Worm (Caenorhabditis elegans) whole organism, young adult: ENCODE results near the gene C33G3.4.
A peak's percentile ranks its signal among the peaks of the same experiment; 100 is the strongest.

Source experiments
- C06A6.2 ChIP-seq: fragments of 200-800 bp; sonication (Bioruptor generic); conservative IDR thresholded peaks from 2 replicates; pipeline ENCODE4 v1.3.6; 2022; ENCODE audit warnings: missing genetic modification characterization, missing compliant biosample characterization
- C17E4.6 ChIP-seq: fragments of 200-800 bp; sonication (Bioruptor generic); IDR thresholded peaks from 2 replicates; pipeline ENCODE4 v1.3.6; 2022; ENCODE audit warnings: missing genetic modification reagents, missing genetic modification characterization, missing compliant biosample characterization
- D2030.7 ChIP-seq: fragments of 200-800 bp; sonication (Bioruptor generic); IDR thresholded peaks from 2 replicates; pipeline ENCODE4 v1.3.6; 2022; ENCODE audit warnings: missing genetic modification reagents, missing genetic modification characterization, missing compliant biosample characterization
- F23B12.7 ChIP-seq: sonication (generic microtip); optimal IDR thresholded peaks from 2 replicates; lab custom pipeline; 2017; ENCODE audit warnings: missing genetic modification characterization, mild to moderate bottlenecking, missing compliant biosample characterization, antibody characterized with exemption, moderate library complexity; ENCODE audit not compliant: insufficient read depth
- F37B4.10 ChIP-seq: fragments of 200-800 bp; sonication (Bioruptor generic); IDR thresholded peaks from 2 replicates; pipeline ENCODE4 v1.3.6; 2022; ENCODE audit warnings: missing genetic modification characterization, missing compliant biosample characterization
- F39B2.1 ChIP-seq: fragments of 200-800 bp; sonication (Bioruptor generic); IDR thresholded peaks from 2 replicates; pipeline ENCODE4 v1.3.6; 2022; ENCODE audit warnings: missing genetic modification reagents, missing genetic modification characterization, missing compliant biosample characterization
- F49E8.2 ChIP-seq: sonication (generic microtip); optimal IDR thresholded peaks from 3 replicates; lab custom pipeline; 2017; ENCODE audit warnings: missing genetic modification characterization, mild to moderate bottlenecking, missing compliant biosample characterization, antibody characterized with exemption, moderate library complexity; ENCODE audit not compliant: insufficient read depth
- F57A8.1 ChIP-seq: fragments of 200-800 bp; sonication (Bioruptor generic); optimal IDR thresholded peaks from 2 replicates; lab custom pipeline; 2018; ENCODE audit warnings: mild to moderate bottlenecking, missing genetic modification characterization, moderate library complexity, missing compliant biosample characterization
- K11D2.4 ChIP-seq: fragments of 200-800 bp; sonication (Bioruptor generic); IDR thresholded peaks from 2 replicates; pipeline ENCODE4 v1.3.6; 2022; ENCODE audit warnings: missing genetic modification reagents, missing genetic modification characterization, missing compliant biosample characterization
- K12H6.12 ChIP-seq: fragments of 200-800 bp; sonication (Bioruptor generic); optimal IDR thresholded peaks from 2 replicates; lab custom pipeline; 2018; ENCODE audit warnings: mild to moderate bottlenecking, missing genetic modification characterization, missing compliant biosample characterization
- T26A5.8 ChIP-seq: sonication (generic microtip); optimal IDR thresholded peaks from 2 replicates; lab custom pipeline; 2016; ENCODE audit warnings: missing genetic modification characterization, missing compliant biosample characterization
- Y53F4B.3 ChIP-seq: fragments of 200-800 bp; sonication (Bioruptor generic); IDR thresholded peaks from 2 replicates; pipeline ENCODE4 v1.3.6; 2022; ENCODE audit warnings: missing genetic modification reagents, missing genetic modification characterization, missing compliant biosample characterization
- Y67H2A.10 ChIP-seq: fragments of 200-800 bp; sonication (Bioruptor generic); conservative IDR thresholded peaks from 2 replicates; pipeline ENCODE4 v1.3.6; 2022; ENCODE audit warnings: missing genetic modification reagents, missing genetic modification characterization, missing compliant biosample characterization
- athp-1 ChIP-seq: sonication (generic microtip); optimal IDR thresholded peaks from 2 replicates; lab custom pipeline; 2017; ENCODE audit warnings: mild to moderate bottlenecking, missing genetic modification characterization, missing compliant biosample characterization
- attf-5 ChIP-seq: fragments of 200-800 bp; sonication (Bioruptor generic); optimal IDR thresholded peaks from 2 replicates; lab custom pipeline; 2018; ENCODE audit warnings: mild to moderate bottlenecking, missing genetic modification characterization, missing compliant biosample characterization
- bed-2 ChIP-seq: fragments of 200-800 bp; sonication (Bioruptor generic); IDR thresholded peaks from 2 replicates; pipeline ENCODE4 v1.3.6; 2022; ENCODE audit warnings: missing genetic modification reagents, missing genetic modification characterization, missing compliant biosample characterization
- cebp-2 ChIP-seq: fragments of 200-800 bp; sonication (Bioruptor generic); IDR thresholded peaks from 2 replicates; pipeline ENCODE4 v1.3.6; 2022; ENCODE audit warnings: missing genetic modification characterization, missing compliant biosample characterization
- ceh-100 ChIP-seq: fragments of 200-800 bp; sonication (Bioruptor generic); IDR thresholded peaks from 2 replicates; pipeline ENCODE4 v1.3.6; 2022; ENCODE audit warnings: missing genetic modification reagents, missing genetic modification characterization, missing compliant biosample characterization
- ceh-58 ChIP-seq: fragments of 200-800 bp; sonication (Bioruptor generic); IDR thresholded peaks from 2 replicates; pipeline ENCODE4 v1.3.6; 2022; ENCODE audit warnings: missing genetic modification characterization, missing compliant biosample characterization
- die-1 ChIP-seq: sonication (generic microtip); optimal IDR thresholded peaks from 2 replicates; lab custom pipeline; 2016; ENCODE audit warnings: missing genotype, mild to moderate bottlenecking, missing genetic modification characterization, missing compliant biosample characterization
- dpl-1 ChIP-seq: fragments of 150-350 bp; optimal IDR thresholded peaks from 2 replicates; lab custom pipeline; 2014; ENCODE audit warnings: missing biosample characterization, missing genetic modification reagents, missing genetic modification characterization
- efl-1 ChIP-seq: fragments of 150-350 bp; optimal IDR thresholded peaks from 2 replicates; lab custom pipeline; 2014; ENCODE audit warnings: missing biosample characterization, missing genetic modification reagents, missing genetic modification characterization
- egl-18 ChIP-seq: fragments of 200-800 bp; sonication (Bioruptor generic); IDR thresholded peaks from 2 replicates; pipeline ENCODE4 v1.3.6; 2022; ENCODE audit warnings: missing genetic modification reagents, missing genetic modification characterization, missing compliant biosample characterization
- egl-44 ChIP-seq: fragments of 200-800 bp; sonication (Bioruptor generic); IDR thresholded peaks from 2 replicates; pipeline ENCODE4 v1.3.6; 2022; ENCODE audit warnings: missing genetic modification reagents, missing genetic modification characterization, missing compliant biosample characterization
- gei-17 ChIP-seq: fragments of 200-800 bp; sonication (Bioruptor generic); optimal IDR thresholded peaks from 2 replicates; lab custom pipeline; 2018; ENCODE audit warnings: mild to moderate bottlenecking, missing genetic modification characterization, missing compliant biosample characterization
- lag-1 ChIP-seq: fragments of 200-800 bp; sonication (Bioruptor generic); IDR thresholded peaks from 2 replicates; pipeline ENCODE4 v1.3.6; 2022; ENCODE audit warnings: missing genetic modification reagents, missing genetic modification characterization, missing compliant biosample characterization
- lin-35 ChIP-seq, 3 experiments: fragments of 150-350 bp in 2 of 3; sonication (generic microtip) in 1 of 3; optimal IDR thresholded peaks; 2 replicates each; lab custom pipeline; 2014 to 2018; ENCODE audit warnings: missing biosample characterization in 3 of 3, missing genetic modification characterization in 3 of 3, missing genetic modification reagents in 3 of 3
- lir-1 ChIP-seq: fragments of 200-800 bp; sonication (Bioruptor generic); conservative IDR thresholded peaks from 2 replicates; pipeline ENCODE4 v1.3.6; 2022; ENCODE audit warnings: missing genetic modification reagents, missing genetic modification characterization, missing compliant biosample characterization
- mcd-1 ChIP-seq: fragments of 200-800 bp; sonication (Bioruptor generic); IDR thresholded peaks from 2 replicates; pipeline ENCODE4 v1.3.6; 2022; ENCODE audit warnings: missing genetic modification reagents, missing genetic modification characterization, missing compliant biosample characterization
- mel-28 ChIP-seq: sonication (generic microtip); optimal IDR thresholded peaks from 2 replicates; lab custom pipeline; 2016; ENCODE audit warnings: borderline replicate concordance, mild to moderate bottlenecking, missing genetic modification characterization, missing compliant biosample characterization
- mes-4 ChIP-seq: sonication (generic microtip); optimal IDR thresholded peaks from 2 replicates; lab custom pipeline; 2016; ENCODE audit warnings: missing genotype, missing genetic modification characterization, missing compliant biosample characterization
- mxl-1 ChIP-seq: sonication (generic microtip); optimal IDR thresholded peaks from 2 replicates; lab custom pipeline; 2016; ENCODE audit warnings: missing genetic modification characterization, missing compliant biosample characterization
- nfya-2 ChIP-seq: fragments of 200-800 bp; sonication (Bioruptor generic); IDR thresholded peaks from 2 replicates; pipeline ENCODE4 v1.3.6; 2022; ENCODE audit warnings: missing genetic modification reagents, missing genetic modification characterization, missing compliant biosample characterization
- nfyb-1 ChIP-seq: fragments of 200-800 bp; sonication (Bioruptor generic); IDR thresholded peaks from 2 replicates; pipeline ENCODE4 v1.3.6; 2022; ENCODE audit warnings: missing genetic modification reagents, missing genetic modification characterization, missing compliant biosample characterization
- nhr-80 ChIP-seq: sonication (generic microtip); optimal IDR thresholded peaks from 2 replicates; lab custom pipeline; 2016; ENCODE audit warnings: missing genetic modification characterization, missing compliant biosample characterization
- nhr-90 ChIP-seq: sonication (generic microtip); optimal IDR thresholded peaks from 2 replicates; lab custom pipeline; 2016; ENCODE audit warnings: missing genotype, mild to moderate bottlenecking, missing genetic modification characterization, missing compliant biosample characterization
- pbrm-1 ChIP-seq: fragments of 200-800 bp; sonication (Bioruptor generic); IDR thresholded peaks from 2 replicates; pipeline ENCODE4 v1.3.6; 2022; ENCODE audit warnings: missing genetic modification reagents, missing genetic modification characterization, missing compliant biosample characterization
- sdz-38 ChIP-seq: sonication (generic microtip); optimal IDR thresholded peaks from 2 replicates; lab custom pipeline; 2016; ENCODE audit warnings: missing genotype, missing genetic modification characterization, missing compliant biosample characterization
- snpc-4 ChIP-seq, 5 experiments: fragments of 150-350 bp in 1 of 5; sonication (generic microtip) in 4 of 5; optimal IDR thresholded peaks; 2 replicates each; lab custom pipeline; 2014 to 2018; ENCODE audit warnings: missing genetic modification characterization in 5 of 5, missing biosample characterization in 3 of 5, antibody characterized with exemption in 2 of 5, mild to moderate bottlenecking in 2 of 5, missing compliant biosample characterization in 2 of 5, missing genotype in 2 of 5, moderate library complexity in 2 of 5, missing genetic modification reagents in 1 of 5
- somi-1 ChIP-seq: fragments of 200-800 bp; sonication (Bioruptor generic); optimal IDR thresholded peaks from 2 replicates; lab custom pipeline; 2018; ENCODE audit warnings: mild to moderate bottlenecking, missing genetic modification characterization, missing compliant biosample characterization
- tbx-9 ChIP-seq: sonication (generic microtip); optimal IDR thresholded peaks from 2 replicates; lab custom pipeline; 2016; ENCODE audit warnings: borderline replicate concordance, missing genetic modification characterization, inconsistent platforms, missing compliant biosample characterization
- tlf-1 ChIP-seq: fragments of 200-800 bp; sonication (Bioruptor generic); optimal IDR thresholded peaks from 2 replicates; lab custom pipeline; 2018; ENCODE audit warnings: mild to moderate bottlenecking, missing genetic modification characterization, missing compliant biosample characterization
- zim-3 ChIP-seq: sonication (generic microtip); optimal IDR thresholded peaks from 2 replicates; lab custom pipeline; 2017; ENCODE audit warnings: mild to moderate bottlenecking, missing genetic modification characterization, moderate library complexity, missing compliant biosample characterization
- ztf-26 ChIP-seq: sonication (generic microtip); optimal IDR thresholded peaks from 2 replicates; lab custom pipeline; 2017; ENCODE audit warnings: missing genetic modification characterization, missing compliant biosample characterization
- ztf-6 ChIP-seq: fragments of 200-800 bp; sonication (Bioruptor generic); IDR thresholded peaks from 2 replicates; pipeline ENCODE4 v1.3.6; 2022; ENCODE audit warnings: missing genetic modification reagents, missing genetic modification characterization, missing compliant biosample characterization

The C33G3.4 gene

DNA sequence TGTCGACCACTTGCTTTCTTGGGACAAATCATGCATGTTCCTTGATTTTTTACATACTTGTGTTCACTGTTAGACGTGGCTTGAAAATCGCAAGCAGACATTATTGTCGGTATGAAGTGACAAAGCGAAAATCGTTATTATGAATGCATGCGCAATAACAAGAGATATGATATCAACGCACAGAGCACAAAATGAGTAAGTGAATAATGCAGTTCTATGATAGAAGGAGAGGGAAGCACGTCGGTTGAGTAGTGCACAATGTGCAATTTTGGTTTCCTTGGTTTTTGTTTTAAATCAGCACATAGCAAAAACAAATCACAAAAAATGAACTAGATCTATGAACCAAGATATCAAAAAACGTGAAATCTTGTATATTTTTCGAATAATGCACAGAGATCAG is 42.4 kb downstream of the C33G3.4 start, which contains the start of gene nhr-281:
Gene nhr-281 (minus strand): TSS at position 101 of the 400 bp plus-strand sequence.
- TF ChIP-seq F49E8.2 (no peak), athp-1 (tag; lab: Kevin White, UChicago) (no peak), tlf-1 (GFP tag; lab: Kevin White, UChicago) (no peak), nfya-2 (GFP tag; lab: Robert Waterston, UW) (no peak), ceh-58 (GFP tag; lab: Robert Waterston, UW) (no peak), die-1 (tag; lab: Kevin White, UChicago) (no peak), somi-1 (GFP tag; lab: Kevin White, UChicago) (no peak), C17E4.6 (GFP tag; lab: Robert Waterston, UW) (no peak), lag-1 (no peak), C06A6.2 (GFP tag; lab: Robert Waterston, UW) (no peak), mxl-1 (tag; lab: Kevin White, UChicago) (no peak), F57A8.1 (GFP tag; lab: Kevin White, UChicago) (no peak), Y53F4B.3 (GFP tag; lab: Robert Waterston, UW) (no peak), Y67H2A.10 (no peak), zim-3 (tag; lab: Kevin White, UChicago) (no peak), mel-28 (tag; lab: Kevin White, UChicago) (no peak)

DNA sequence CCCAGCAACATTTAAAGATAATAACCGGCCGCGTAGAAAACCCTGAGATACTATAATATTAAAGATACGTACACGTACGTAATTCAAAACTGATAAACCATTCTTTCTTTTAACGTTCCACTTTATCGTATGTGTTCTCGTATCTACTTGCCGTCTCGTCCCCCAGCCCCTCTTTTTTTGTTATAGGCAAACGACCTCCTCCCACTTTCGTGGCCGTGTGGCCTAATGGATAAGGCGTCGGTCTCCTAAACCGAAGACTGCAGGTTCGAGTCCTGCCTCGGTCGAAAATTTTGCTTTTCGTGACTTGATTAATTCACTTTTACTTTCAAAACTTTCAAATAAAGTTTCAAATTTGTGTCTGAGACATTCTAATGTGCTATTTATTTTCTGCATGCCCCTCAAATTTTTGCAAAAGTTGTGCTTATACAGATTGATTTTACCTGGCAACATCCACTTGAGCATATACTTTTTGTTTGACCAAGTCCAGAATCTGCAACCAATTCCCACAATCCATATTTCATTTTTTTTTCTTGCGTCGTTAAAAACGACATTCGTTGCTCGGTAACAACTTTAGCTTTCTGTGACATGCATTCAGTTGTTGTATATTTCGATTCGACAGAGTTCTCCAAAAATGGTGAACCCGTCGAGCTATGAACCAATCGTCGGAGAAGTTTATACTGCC is 44.7 kb downstream of the C33G3.4 start, which contains the start of gene F28H6.7:
Gene F28H6.7 (plus strand): TSS at position 632 of the 682 bp plus-strand sequence.
- TF ChIP-seq F23B12.7 (tag; lab: Kevin White, UChicago), result peak; percentile 70
- no peak for TF ChIP-seq cebp-2
- no peak for TF ChIP-seq bed-2 (GFP tag; lab: Robert Waterston, UW)
- TF ChIP-seq T26A5.8 (tag; lab: Kevin White, UChicago), result no peak
- TF ChIP-seq nhr-90 (tag; lab: Kevin White, UChicago), result peak; percentile 66
- TF ChIP-seq attf-5, result no peak
- TF ChIP-seq zim-3 (tag; lab: Kevin White, UChicago), result no peak
- TF ChIP-seq F57A8.1 (GFP tag; lab: Kevin White, UChicago), result no peak
- TF ChIP-seq mcd-1 (GFP tag; lab: Robert Waterston, UW), result no peak; the same call in 1 of the 2 replicates
- TF ChIP-seq mxl-1 (tag; lab: Kevin White, UChicago), result peak; percentile 58
- TF ChIP-seq F37B4.10 (GFP tag; lab: Robert Waterston, UW), result no peak
- TF ChIP-seq ceh-58 (GFP tag; lab: Robert Waterston, UW), result no peak
- no peak for TF ChIP-seq ztf-6 (GFP tag; lab: Robert Waterston, UW)
- no peak for TF ChIP-seq C06A6.2 (GFP tag; lab: Robert Waterston, UW)
- TF ChIP-seq athp-1 (tag; lab: Kevin White, UChicago), result no peak
- no peak for TF ChIP-seq gei-17 (GFP tag; lab: Kevin White, UChicago)
- peak; percentile 21 for TF ChIP-seq K12H6.12 (tag; lab: Kevin White, UChicago)
- peak; percentile 21 for TF ChIP-seq nhr-80 (tag; lab: Kevin White, UChicago)
- no peak for TF ChIP-seq mes-4 (tag; lab: Kevin White, UChicago)
- TF ChIP-seq ztf-26, result peak; percentile 35
- TF ChIP-seq K11D2.4, result no peak
- TF ChIP-seq D2030.7 (GFP tag; lab: Robert Waterston, UW), result no peak; the same call in none of the 2 replicates
- TF ChIP-seq snpc-4 (GFP tag; optimal IDR thresholded peaks at IDR 0.05; lab: Kevin White, UChicago), result peak; percentile 65
- TF ChIP-seq snpc-4 (tag; optimal IDR thresholded peaks at IDR 0.05; lab: Kevin White, UChicago), result peak in 2 of 4 experiments; percentile 59 to 74
- TF ChIP-seq F39B2.1, result no peak
- 0 out of 2 replicates have a peak, but pooled peaks have one; percentile 57 for TF ChIP-seq egl-44 (GFP tag; lab: Robert Waterston, UW)
- TF ChIP-seq lir-1 (GFP tag; lab: Robert Waterston, UW), result no peak
- TF ChIP-seq nfyb-1 (GFP tag; lab: Robert Waterston, UW), result peak; percentile 74; the same call in 1 of the 2 replicates
- no peak for TF ChIP-seq ceh-100 (GFP tag; lab: Robert Waterston, UW)
- no peak for TF ChIP-seq efl-1 (GFP tag; lab: Kevin White, UChicago)
- no peak for TF ChIP-seq tbx-9 (tag; lab: Kevin White, UChicago)
- no peak for TF ChIP-seq dpl-1
- no peak for TF ChIP-seq sdz-38 (tag; lab: Kevin White, UChicago)
- TF ChIP-seq egl-18 (GFP tag; lab: Robert Waterston, UW), result 0 out of 2 replicates have a peak, but pooled peaks have one; percentile 10
- TF ChIP-seq lin-35 (GFP tag; optimal IDR thresholded peaks at IDR 0.05; lab: Kevin White, UChicago), result peak in 1 of 3 experiments; percentile 65
- TF ChIP-seq pbrm-1 (GFP tag; lab: Robert Waterston, UW), result peak; percentile 79
